5 fruit fly cellular contexts compared by ENCODE assay signal in the genomic region with DNA sequence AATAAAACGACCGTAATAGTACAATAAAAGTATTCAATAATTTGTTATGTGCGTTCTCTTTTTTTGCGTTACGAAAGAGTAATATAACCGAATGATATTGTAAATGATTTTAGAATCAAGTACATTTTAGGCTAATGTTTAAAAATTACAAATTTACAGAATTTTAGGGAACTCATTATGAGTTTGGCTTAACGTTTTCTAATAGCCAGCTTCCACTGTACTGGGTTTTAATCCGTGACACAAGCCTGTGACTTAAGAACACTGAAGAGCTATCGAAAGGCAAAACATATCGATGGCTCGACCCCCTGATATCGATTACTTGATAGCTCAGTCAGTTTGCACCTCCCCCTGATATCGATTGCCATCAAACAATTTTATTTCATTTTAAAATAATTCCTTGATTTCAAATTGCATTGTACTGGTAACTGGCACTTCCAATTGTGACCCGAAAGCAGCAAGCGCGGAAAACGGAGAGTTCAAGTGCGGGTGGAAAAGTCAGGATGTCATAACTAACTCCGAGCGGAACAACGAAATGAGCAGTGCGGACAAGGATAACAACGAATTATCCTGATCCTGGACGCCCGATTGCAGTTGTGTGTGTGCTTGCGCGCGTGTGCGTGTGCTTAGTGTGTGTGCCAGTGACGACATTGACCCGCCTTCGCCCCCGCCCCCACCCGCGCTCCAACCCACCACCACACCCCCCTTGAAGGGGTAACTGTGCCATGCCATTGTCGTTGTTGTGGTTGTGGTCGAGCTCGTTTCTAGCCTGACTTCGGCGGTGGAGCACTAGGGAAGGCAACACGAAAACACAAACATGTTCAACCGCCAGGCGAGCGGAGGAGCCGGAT.
TF ChIP-seq lines count a peak whose summit lies in the region.

A gene (plus strand): TSS at position 330 of the 848 bp plus-strand sequence.

- no peak for TF ChIP-seq CTCF in whole organism, embryonic (GFP tag; optimal IDR thresholded peaks at IDR 0.05; lab: Kevin White, UChicago)

TF ChIP-seq in whole organism, adult, 20 proteins besides CTCF, POLR2A, EP300 and RAD21:
- TF ChIP-seq CG33017 (tag; optimal IDR thresholded peaks at IDR 0.05; lab: Kevin White, UChicago) (no peak), CG1620 (GFP tag; optimal IDR thresholded peaks at IDR 0.05; lab: Kevin White, UChicago) (peak; percentile 62), Hr96 (GFP tag; optimal IDR thresholded peaks at IDR 0.05; lab: Kevin White, UChicago) (peak; percentile 62), CG5204 (GFP tag; optimal IDR thresholded peaks at IDR 0.05; lab: Kevin White, UChicago) (peak; percentile 44), tj (GFP tag; optimal IDR thresholded peaks at IDR 0.05; lab: Kevin White, UChicago) (no peak), pad (GFP tag; optimal IDR thresholded peaks at IDR 0.05; lab: Kevin White, UChicago) (peak; percentile 10), CG7101 (tag; optimal IDR thresholded peaks at IDR 0.05; lab: Kevin White, UChicago) (no peak), cic (GFP tag; optimal IDR thresholded peaks at IDR 0.05; lab: Kevin White, UChicago) (no peak), toe (GFP tag; optimal IDR thresholded peaks at IDR 0.05; lab: Kevin White, UChicago) (peak; percentile 52)

TF ChIP-seq in whole organism, embryonic, 481 proteins besides CTCF, POLR2A, EP300 and RAD21 (continues in another document):
- TF ChIP-seq shn (GFP tag; optimal IDR thresholded peaks at IDR 0.05; lab: Kevin White, UChicago) (peak; percentile 37), org-1 (GFP tag; optimal IDR thresholded peaks at IDR 0.05; lab: Kevin White, UChicago) (no peak), CG13894 (tag; optimal IDR thresholded peaks at IDR 0.05; lab: Kevin White, UChicago) (no peak), CG4328 (GFP tag; optimal IDR thresholded peaks at IDR 0.05; lab: Kevin White, UChicago) (no peak), Hr39 (optimal IDR thresholded peaks at IDR 0.05; lab: Kevin White, UChicago) (no peak), CG7963 (GFP tag; IDR thresholded peaks at IDR 0.05; lab: Robert Waterston, UW; ENCODE audit: partially characterized antibody) (peak; percentile 95), CG4404 (GFP tag; IDR thresholded peaks at IDR 0.05; lab: Robert Waterston, UW) (peak; percentile 45), CHES-1-like (GFP tag; optimal IDR thresholded peaks at IDR 0.05; lab: Kevin White, UChicago) (peak; percentile 31), az2 (GFP tag; optimal IDR thresholded peaks at IDR 0.05; lab: Kevin White, UChicago) (no peak), CG17186 (GFP tag; optimal IDR thresholded peaks at IDR 0.05; lab: Kevin White, UChicago) (peak; percentile 17), CG4617 (GFP tag; optimal IDR thresholded peaks at IDR 0.05; lab: Kevin White, UChicago; ENCODE audit: borderline replicate concordance) (peak; percentile 66), CG30403 (GFP tag; optimal IDR thresholded peaks at IDR 0.05; lab: Kevin White, UChicago) (peak; percentile 53), CG15073 (GFP tag; optimal IDR thresholded peaks at IDR 0.05; lab: Kevin White, UChicago) (no peak), Oaz (GFP tag; IDR thresholded peaks at IDR 0.05; lab: Robert Waterston, UW) (no peak), Ada2b (GFP tag; IDR thresholded peaks at IDR 0.05; lab: Robert Waterston, UW) (peak; percentile 53; the same call in 1 of the 2 replicates), CG12155 (GFP tag; optimal IDR thresholded peaks at IDR 0.05; lab: Kevin White, UChicago) (no peak), Bdp1 (GFP tag; optimal IDR thresholded peaks at IDR 0.05; lab: Kevin White, UChicago) (peak; percentile 3), dimm (GFP tag; IDR thresholded peaks at IDR 0.05; lab: Robert Waterston, UW) (no peak)

TF ChIP-seq in whole organism, prepupa, 60 proteins besides CTCF, POLR2A, EP300 and RAD21 (continues in another document):
- no peak for TF ChIP-seq fkh (GFP tag; optimal IDR thresholded peaks at IDR 0.05; lab: Kevin White, UChicago)
- no peak for TF ChIP-seq Hr38 (GFP tag; optimal IDR thresholded peaks at IDR 0.05; lab: Kevin White, UChicago)
- TF ChIP-seq Ets96B (tag; optimal IDR thresholded peaks at IDR 0.05; lab: Kevin White, UChicago), result peak; percentile 33
- peak; percentile 62 for TF ChIP-seq topi (GFP tag; optimal IDR thresholded peaks at IDR 0.05; lab: Kevin White, UChicago)
- peak; percentile 37; the same call in 1 of the 2 replicates for TF ChIP-seq Gug (GFP tag; IDR thresholded peaks at IDR 0.05; lab: Robert Waterston, UW)
- TF ChIP-seq acj6 (GFP tag; optimal IDR thresholded peaks at IDR 0.05; lab: Kevin White, UChicago), result no peak
- no peak for TF ChIP-seq CG8119 (GFP tag; IDR thresholded peaks at IDR 0.05; lab: Robert Waterston, UW)
- peak; percentile 59 for TF ChIP-seq lz (GFP tag; optimal IDR thresholded peaks at IDR 0.05; lab: Kevin White, UChicago)
- no peak for TF ChIP-seq Lpt (GFP tag; optimal IDR thresholded peaks at IDR 0.05; lab: Kevin White, UChicago)
- no peak for TF ChIP-seq CG11762 (GFP tag; optimal IDR thresholded peaks at IDR 0.05; lab: Kevin White, UChicago; ENCODE audit: insufficient read depth)
- TF ChIP-seq CG34406 (GFP tag; optimal IDR thresholded peaks at IDR 0.05; lab: Kevin White, UChicago), result peak; percentile 7
- no peak for TF ChIP-seq vri (GFP tag; optimal IDR thresholded peaks at IDR 0.05; lab: Kevin White, UChicago)
- TF ChIP-seq fd59A (GFP tag; optimal IDR thresholded peaks at IDR 0.05; lab: Kevin White, UChicago), result no peak
- peak; percentile 67 for TF ChIP-seq pdm3 (GFP tag; optimal IDR thresholded peaks at IDR 0.05; lab: Kevin White, UChicago)
- TF ChIP-seq CG32006 (GFP tag; optimal IDR thresholded peaks at IDR 0.05; lab: Kevin White, UChicago), result no peak
- no peak for TF ChIP-seq CG6808 (GFP tag; optimal IDR thresholded peaks at IDR 0.05; lab: Kevin White, UChicago)
- TF ChIP-seq ss (GFP tag; optimal IDR thresholded peaks at IDR 0.05; lab: Kevin White, UChicago), result no peak
- TF ChIP-seq CG10631 (GFP tag; optimal IDR thresholded peaks at IDR 0.05; lab: Kevin White, UChicago), result no peak
- peak; percentile 53 for TF ChIP-seq esn (GFP tag; optimal IDR thresholded peaks at IDR 0.05; lab: Kevin White, UChicago)

TF ChIP-seq in whole organism, pupa, 21 proteins besides CTCF, POLR2A, EP300 and RAD21:
- TF ChIP-seq CG34367 (tag; optimal IDR thresholded peaks at IDR 0.05; lab: Kevin White, UChicago) (peak; percentile 19), CG15710 (tag; optimal IDR thresholded peaks at IDR 0.05; lab: Kevin White, UChicago) (peak; percentile 25), CG8301 (tag; optimal IDR thresholded peaks at IDR 0.05; lab: Kevin White, UChicago) (no peak), Pif1B (GFP tag; optimal IDR thresholded peaks at IDR 0.05; lab: Kevin White, UChicago) (no peak), CG4496 (GFP tag; IDR thresholded peaks at IDR 0.05; lab: Robert Waterston, UW) (peak; percentile 44; the same call in 1 of the 3 replicates), EcR (GFP tag; optimal IDR thresholded peaks at IDR 0.05; lab: Kevin White, UChicago) (no peak), CG17806 (tag; optimal IDR thresholded peaks at IDR 0.05; lab: Kevin White, UChicago) (peak; percentile 20), Ets98B (GFP tag; IDR thresholded peaks at IDR 0.05; lab: Robert Waterston, UW) (peak; percentile 47), CG12605 (GFP tag; IDR thresholded peaks at IDR 0.05; lab: Robert Waterston, UW) (0 out of 2 replicates have a peak, but pooled peaks have one; percentile 9), CG8159 (tag; optimal IDR thresholded peaks at IDR 0.05; lab: Kevin White, UChicago) (peak; percentile 21)

TF ChIP-seq in whole organism, wandering third instar larva, 38 proteins besides CTCF, POLR2A, EP300 and RAD21 (continues in another document):
- TF ChIP-seq foxo (GFP tag; optimal IDR thresholded peaks at IDR 0.05; lab: Kevin White, UChicago) (peak in 1 of 2 experiments; percentile 52), N (GFP tag; optimal IDR thresholded peaks at IDR 0.05; lab: Kevin White, UChicago) (no peak), woc (GFP tag; optimal IDR thresholded peaks at IDR 0.05; lab: Kevin White, UChicago) (peak; percentile 68), br (GFP tag; optimal IDR thresholded peaks at IDR 0.05; lab: Kevin White, UChicago) (no peak), pan (optimal IDR thresholded peaks at IDR 0.05; lab: Kevin White, UChicago) (no peak), sage (GFP tag; optimal IDR thresholded peaks at IDR 0.05; lab: Kevin White, UChicago) (no peak), fru (GFP tag; optimal IDR thresholded peaks at IDR 0.05; lab: Kevin White, UChicago) (peak; percentile 21), Mio (GFP tag; optimal IDR thresholded peaks at IDR 0.05; lab: Kevin White, UChicago) (no peak), HLH106 (tag; optimal IDR thresholded peaks at IDR 0.05; lab: Kevin White, UChicago) (peak; percentile 68), lola (GFP tag; optimal IDR thresholded peaks at IDR 0.05; lab: Kevin White, UChicago) (no peak), GATAd (GFP tag; optimal IDR thresholded peaks at IDR 0.05; lab: Kevin White, UChicago) (no peak), h (GFP tag; optimal IDR thresholded peaks at IDR 0.05; lab: Kevin White, UChicago) (peak; percentile 40), CrebA (GFP tag; optimal IDR thresholded peaks at IDR 0.05; lab: Kevin White, UChicago; ENCODE audit: borderline replicate concordance) (no peak), rgr (GFP tag; optimal IDR thresholded peaks at IDR 0.05; lab: Kevin White, UChicago) (no peak), dsf (GFP tag; optimal IDR thresholded peaks at IDR 0.05; lab: Kevin White, UChicago; ENCODE audit: borderline replicate concordance) (no peak), psq (GFP tag; optimal IDR thresholded peaks at IDR 0.05; lab: Kevin White, UChicago) (peak; percentile 28), Hr78 (GFP tag; optimal IDR thresholded peaks at IDR 0.05; lab: Kevin White, UChicago) (no peak), Rel (GFP tag; optimal IDR thresholded peaks at IDR 0.05; lab: Kevin White, UChicago) (no peak), Rel (tag; optimal IDR thresholded peaks at IDR 0.05; lab: Kevin White, UChicago) (no peak), usp (GFP tag; optimal IDR thresholded peaks at IDR 0.05; lab: Kevin White, UChicago) (no peak), ey (GFP tag; optimal IDR thresholded peaks at IDR 0.05; lab: Kevin White, UChicago) (peak; percentile 51), Vsx2 (GFP tag; optimal IDR thresholded peaks at IDR 0.05; lab: Kevin White, UChicago; ENCODE audit: partially characterized antibody) (no peak), Hnf4 (GFP tag; optimal IDR thresholded peaks at IDR 0.05; lab: Kevin White, UChicago) (no peak), Sp1 (GFP tag; optimal IDR thresholded peaks at IDR 0.05; lab: Kevin White, UChicago) (peak; percentile 20), Hr83 (GFP tag; optimal IDR thresholded peaks at IDR 0.05; lab: Kevin White, UChicago; ENCODE audit: poor library complexity, severe bottlenecking) (peak; percentile 2), Dfd (GFP tag; optimal IDR thresholded peaks at IDR 0.05; lab: Kevin White, UChicago) (no peak), Abd-B (GFP tag; optimal IDR thresholded peaks at IDR 0.05; lab: Kevin White, UChicago) (no peak), brk (GFP tag; optimal IDR thresholded peaks at IDR 0.05; lab: Kevin White, UChicago) (no peak), dmrt93B (GFP tag; optimal IDR thresholded peaks at IDR 0.05; lab: Kevin White, UChicago) (no peak), tai (GFP tag; optimal IDR thresholded peaks at IDR 0.05; lab: Kevin White, UChicago) (no peak)
